Worm (Caenorhabditis elegans) whole organism, midembryonic: Measurements from ENCODE around the gene clc-13.

Experiments used
- T22C8.4 ChIP-seq: fragments of 200-800 bp; sonication (Bioruptor generic); IDR thresholded peaks from 2 replicates; pipeline ENCODE4 v1.3.6; 2022; ENCODE audit warnings: missing genetic modification characterization, missing compliant biosample characterization
- cog-1 ChIP-seq: sonication (generic microtip); optimal IDR thresholded peaks from 2 replicates; lab custom pipeline; 2016; ENCODE audit warnings: missing genetic modification characterization, missing compliant biosample characterization
- flt-1 ChIP-seq: fragments of 200-800 bp; sonication (Bioruptor generic); IDR thresholded peaks from 2 replicates; pipeline ENCODE4 v1.3.6; 2022; ENCODE audit warnings: missing genetic modification characterization, missing compliant biosample characterization
- klf-2 ChIP-seq: fragments of 200-800 bp; sonication (Bioruptor generic); conservative IDR thresholded peaks from 2 replicates; pipeline ENCODE4 v1.3.6; 2022; ENCODE audit warnings: missing genetic modification reagents, missing genetic modification characterization, missing compliant biosample characterization
- med-1 ChIP-seq: sonication (generic microtip); optimal IDR thresholded peaks from 2 replicates; lab custom pipeline; 2017; ENCODE audit warnings: missing genetic modification characterization, mild to moderate bottlenecking, missing compliant biosample characterization, antibody characterized with exemption, missing genetic modification reagents; ENCODE audit not compliant: insufficient read depth
- ref-1 ChIP-seq: fragments of 200-800 bp; sonication (Bioruptor generic); conservative IDR thresholded peaks from 2 replicates; pipeline ENCODE4 v1.3.6; 2022; ENCODE audit warnings: missing genetic modification reagents, missing genetic modification characterization, missing compliant biosample characterization
- tab-1 ChIP-seq: fragments of 200-800 bp; sonication (Bioruptor generic); IDR thresholded peaks from 2 replicates; pipeline ENCODE4 v1.3.6; 2022; ENCODE audit warnings: missing genetic modification characterization, missing compliant biosample characterization
- ztf-23 ChIP-seq: fragments of 200-800 bp; sonication (Bioruptor generic); IDR thresholded peaks from 2 replicates; pipeline ENCODE4 v1.3.6; 2022; ENCODE audit warnings: missing genetic modification reagents, missing genetic modification characterization, missing compliant biosample characterization
- ztf-29 ChIP-seq: fragments of 200-800 bp; sonication (Bioruptor generic); IDR thresholded peaks from 2 replicates; pipeline ENCODE4 v1.3.6; 2022; ENCODE audit warnings: missing genetic modification reagents, missing genetic modification characterization, missing compliant biosample characterization

DNA sequence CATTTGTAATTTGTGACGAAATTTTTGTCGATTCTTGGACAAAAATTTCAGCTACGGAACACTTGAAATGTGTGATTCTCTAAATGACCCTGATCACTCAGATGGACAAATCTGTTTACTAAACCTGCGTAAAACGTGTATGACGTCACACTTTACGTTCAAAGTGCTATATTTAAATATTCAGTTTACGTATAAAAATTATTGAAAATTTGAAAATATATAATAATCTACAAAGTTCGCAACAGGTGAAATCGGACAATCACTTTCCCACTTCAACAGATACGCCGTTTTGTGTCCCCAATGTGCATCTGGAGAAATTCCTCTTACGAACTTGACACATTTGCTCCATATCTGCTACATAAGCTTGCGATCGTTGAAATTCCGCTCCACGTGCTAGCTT is 9.0 kb upstream of the clc-13 start, which contains the start of gene srh-131:
- TF ChIP-seq T22C8.4 (no peak), cog-1 (tag; lab: Kevin White, UChicago) (no peak), flt-1 (GFP tag; lab: Robert Waterston, UW) (no peak), tab-1 (no peak), ztf-29 (no peak), ref-1 (GFP tag; lab: Robert Waterston, UW) (no peak), ztf-23 (GFP tag; lab: Robert Waterston, UW) (no peak), med-1 (GFP tag; lab: Kevin White, UChicago) (no peak), klf-2 (GFP tag; lab: Robert Waterston, UW) (no peak)
